Worm (Caenorhabditis elegans): ENCODE data around the gene ZC404.2.

ZC404.2 gene

DNA sequence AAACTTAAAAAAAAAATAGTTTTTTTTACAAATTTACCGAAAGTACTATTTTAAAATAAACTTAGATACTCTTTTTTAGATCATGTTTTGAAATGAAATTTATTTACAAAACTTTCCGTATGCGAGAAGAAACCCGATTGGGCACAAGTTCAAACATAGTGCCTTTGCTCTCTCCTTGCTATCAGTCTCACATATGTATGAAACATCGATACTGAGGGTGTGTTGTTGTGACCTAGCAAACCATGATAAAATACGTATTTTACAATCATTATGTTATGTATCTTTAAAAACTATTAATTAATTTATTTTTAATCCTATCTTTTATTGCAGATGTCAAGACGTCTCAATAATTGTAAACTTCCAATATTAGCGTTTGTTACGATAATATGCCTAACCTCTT is 22.3 kb downstream of the ZC404.2 start:
- TF ChIP-seq pha-4 (tag; optimal IDR thresholded peaks at IDR 0.05) = peak; percentile 11
- no peak for TF ChIP-seq hmg-11 (tag; optimal IDR thresholded peaks at IDR 0.05)
- TF ChIP-seq lsy-12 (tag; optimal IDR thresholded peaks at IDR 0.05) = no peak
- no peak for TF ChIP-seq ama-1 (optimal IDR thresholded peaks at IDR 0.05)
- TF ChIP-seq elt-2 (tag; optimal IDR thresholded peaks at IDR 0.05) = peak; percentile 54
- TF ChIP-seq aly-2 (tag; optimal IDR thresholded peaks at IDR 0.05) = no peak
- TF ChIP-seq mml-1 (tag; optimal IDR thresholded peaks at IDR 0.05) = no peak
- TF ChIP-seq pqm-1 (tag; optimal IDR thresholded peaks at IDR 0.05) = peak; percentile 21

DNA sequence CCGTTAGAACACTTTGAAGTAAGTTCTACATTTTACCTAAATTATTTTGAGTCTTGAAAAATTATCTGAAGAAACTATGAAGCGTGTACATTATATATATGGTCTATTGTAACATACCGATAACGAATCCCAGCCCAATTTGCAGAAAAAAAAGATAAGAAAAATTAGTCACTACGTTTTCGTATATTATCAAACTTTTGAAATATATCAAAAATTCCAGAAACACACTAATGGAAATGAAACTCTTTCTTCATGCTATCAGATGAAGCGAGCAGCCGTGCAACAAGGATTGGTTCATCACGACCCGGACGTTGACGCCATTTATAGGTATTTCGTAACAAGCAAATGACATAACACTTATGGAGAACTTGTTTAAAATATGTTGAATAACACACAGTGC is 24.1 kb downstream of the ZC404.2 start:
- TF ChIP-seq pqm-1 (tag; optimal IDR thresholded peaks at IDR 0.05) (peak; percentile 77), elt-2 (tag; optimal IDR thresholded peaks at IDR 0.05) (peak; percentile 77), fkh-2 (tag; optimal IDR thresholded peaks at IDR 0.05) (no peak)

- TF ChIP-seq nhr-25 (tag; optimal IDR thresholded peaks at IDR 0.05) (no peak), egl-5 (tag; optimal IDR thresholded peaks at IDR 0.05) (no peak), nhr-43 (tag; optimal IDR thresholded peaks at IDR 0.05; ENCODE audit: poor library complexity, severe bottlenecking) (no peak), mml-1 (tag; optimal IDR thresholded peaks at IDR 0.05) (no peak), nfya-1 (tag; optimal IDR thresholded peaks at IDR 0.05; ENCODE audit: insufficient read depth) (no peak), elt-2 (tag; optimal IDR thresholded peaks at IDR 0.05) (no peak), nhr-76 (tag; optimal IDR thresholded peaks at IDR 0.05) (no peak), ztf-11 (tag; optimal IDR thresholded peaks at IDR 0.05) (no peak)
Measured at ce11 chrV:6813862-6814261, 26.1 kb downstream of the ZC404.2 start.

- TF ChIP-seq skn-1 (tag; optimal IDR thresholded peaks at IDR 0.05) = no peak
- TF ChIP-seq nhr-67 (tag; optimal IDR thresholded peaks at IDR 0.05) = no peak
- no peak for TF ChIP-seq elt-3 (tag; optimal IDR thresholded peaks at IDR 0.05)
- TF ChIP-seq mml-1 (tag; optimal IDR thresholded peaks at IDR 0.05) = no peak
- no peak for TF ChIP-seq lin-39 (tag; optimal IDR thresholded peaks at IDR 0.05)
- no peak for TF ChIP-seq R02D3.7 (tag; optimal IDR thresholded peaks at IDR 0.05)
- TF ChIP-seq nfya-1 (tag; optimal IDR thresholded peaks at IDR 0.05; ENCODE audit: insufficient read depth) = no peak
- TF ChIP-seq sea-2 (GFP tag; optimal IDR thresholded peaks at IDR 0.05) = no peak
- TF ChIP-seq egl-27 (tag; optimal IDR thresholded peaks at IDR 0.05) = no peak
Measured at ce11 chrV:6817184-6817583, 29.4 kb downstream of the ZC404.2 start, which contains the start of gene dmsr-14. dmsr-14 (minus strand) TSS chrV:6817284.

ce11 chrV:6819812-6820211 is 32.1 kb downstream of the ZC404.2 start, which contains the start of gene dmsr-13:
dmsr-13 (minus strand) TSS chrV:6819912.
- TF ChIP-seq lsy-12 (tag; optimal IDR thresholded peaks at IDR 0.05) (no peak), mml-1 (tag; optimal IDR thresholded peaks at IDR 0.05) (no peak), nhr-77 (tag; optimal IDR thresholded peaks at IDR 0.05) (no peak), jun-1 (tag; optimal IDR thresholded peaks at IDR 0.05) (no peak), fos-1 (tag; optimal IDR thresholded peaks at IDR 0.05) (no peak), snpc-4 (tag; optimal IDR thresholded peaks at IDR 0.05) (no peak), tbx-2 (tag; optimal IDR thresholded peaks at IDR 0.05) (no peak), R02D3.7 (tag; optimal IDR thresholded peaks at IDR 0.05) (no peak), unc-39 (tag; optimal IDR thresholded peaks at IDR 0.05) (no peak), fkh-10 (GFP tag; optimal IDR thresholded peaks at IDR 0.05) (no peak), egl-27 (tag; optimal IDR thresholded peaks at IDR 0.05) (no peak), unc-62 (GFP tag; optimal IDR thresholded peaks at IDR 0.05) (no peak), nhr-25 (tag; optimal IDR thresholded peaks at IDR 0.05) (no peak)

- no peak for TF ChIP-seq tbx-2 (tag; optimal IDR thresholded peaks at IDR 0.05)
- TF ChIP-seq unc-39 (tag; optimal IDR thresholded peaks at IDR 0.05) = no peak
- no peak for TF ChIP-seq lin-15B (tag; optimal IDR thresholded peaks at IDR 0.05)
- TF ChIP-seq ama-1 (optimal IDR thresholded peaks at IDR 0.05) = no peak
- TF ChIP-seq zag-1 (tag; optimal IDR thresholded peaks at IDR 0.05) = no peak
- TF ChIP-seq skn-1 (tag; optimal IDR thresholded peaks at IDR 0.05) = no peak
- TF ChIP-seq aly-2 (tag; optimal IDR thresholded peaks at IDR 0.05) = no peak
- no peak for TF ChIP-seq pqm-1 (tag; optimal IDR thresholded peaks at IDR 0.05)
- TF ChIP-seq elt-3 (tag; optimal IDR thresholded peaks at IDR 0.05) = no peak
Measured at ce11 chrV:6821509-6821908, 33.8 kb downstream of the ZC404.2 start, which contains the start of gene T15B7.8. T15B7.8 (plus strand) TSS chrV:6821809.
